Fruit fly (Drosophila melanogaster) whole organism, embryonic: Measurements from ENCODE around the gene CG42795.

Experiments
- CG10431 ChIP-seq: fragments of 200-800 bp; sonication (Bioruptor generic); optimal IDR thresholded peaks from 3 replicates; lab custom pipeline; 2018; ENCODE audit warnings: missing biosample characterization, mild to moderate bottlenecking, missing genetic modification characterization
- CG12104 ChIP-seq: fragments of 200-800 bp; sonication (Bioruptor generic); optimal IDR thresholded peaks from 3 replicates; lab custom pipeline; 2016; ENCODE audit warnings: missing biosample characterization, missing genetic modification characterization
- CG33557 ChIP-seq: fragments of 200-800 bp; sonication (Bioruptor generic); optimal IDR thresholded peaks from 2 replicates; lab custom pipeline; 2019; ENCODE audit warnings: missing biosample characterization, mild to moderate bottlenecking, missing genetic modification characterization, moderate library complexity
- CG7556 ChIP-seq: fragments of 200-800 bp; sonication (Bioruptor generic); optimal IDR thresholded peaks from 2 replicates; lab custom pipeline; 2017; ENCODE audit warnings: missing biosample characterization, mild to moderate bottlenecking, missing genetic modification characterization
- E2f2 ChIP-seq: fragments of 200-800 bp; sonication (Bioruptor generic); IDR thresholded peaks from 2 replicates; pipeline ENCODE4 v1.3.6; 2022; ENCODE audit warnings: missing biosample characterization, missing genetic modification characterization
- Opbp ChIP-seq: fragments of 200-800 bp; sonication (Bioruptor generic); IDR thresholded peaks from 3 replicates; pipeline ENCODE4 v1.3.6; 2022; ENCODE audit warnings: missing biosample characterization, missing genetic modification characterization; ENCODE audit not compliant: partially characterized antibody
- Pdp1 ChIP-seq, 2 experiments: fragments of 200-800 bp; sonication (Bioruptor generic); optimal IDR thresholded peaks; 3 replicates each; lab custom pipeline; 2016; ENCODE audit warnings: missing biosample characterization in 2 of 2, missing genetic modification characterization in 2 of 2, mild to moderate bottlenecking in 1 of 2, moderate library complexity in 1 of 2
- Ssrp ChIP-seq: fragments of 200-800 bp; sonication (Bioruptor generic); optimal IDR thresholded peaks from 2 replicates; lab custom pipeline; 2018; ENCODE audit warnings: missing biosample characterization, mild to moderate bottlenecking, missing genetic modification characterization, moderate library complexity
- Trl ChIP-seq, 3 experiments: fragments of >200 bp in 2 of 3; fragments of 200-800 bp in 1 of 3; sonication (Bioruptor generic) in 1 of 3; optimal IDR thresholded peaks; 2 replicates in 1 of 3; 3 replicates in 2 of 3; lab custom pipeline; 2016 to 2017; ENCODE audit warnings: missing biosample characterization in 1 of 3, missing genetic modification characterization in 1 of 3
- chif ChIP-seq, 2 experiments: fragments of 200-800 bp; sonication (Bioruptor generic); optimal IDR thresholded peaks; 3 replicates each; lab custom pipeline; 2016; ENCODE audit warnings: missing biosample characterization in 2 of 2, missing genetic modification characterization in 2 of 2
- chinmo ChIP-seq: fragments of 200-800 bp; sonication (Bioruptor generic); IDR thresholded peaks from 4 replicates; pipeline ENCODE4 v1.3.6; 2022; ENCODE audit warnings: missing biosample characterization, missing genetic modification characterization; ENCODE audit not compliant: partially characterized antibody
- corto ChIP-seq: fragments of 200-800 bp; sonication (Bioruptor generic); optimal IDR thresholded peaks from 2 replicates; lab custom pipeline; 2016; ENCODE audit warnings: missing biosample characterization, mild to moderate bottlenecking, missing genetic modification characterization, moderate library complexity
- nau ChIP-seq: fragments of 200-800 bp; sonication (Bioruptor generic); optimal IDR thresholded peaks from 3 replicates; lab custom pipeline; 2017; ENCODE audit warnings: missing biosample characterization, mild to moderate bottlenecking, missing genetic modification characterization, missing genetic modification reagents
- nmo ChIP-seq: fragments of 200-800 bp; sonication (Bioruptor generic); optimal IDR thresholded peaks from 2 replicates; lab custom pipeline; 2018; ENCODE audit warnings: missing biosample characterization, mild to moderate bottlenecking, missing genetic modification characterization, moderate library complexity
- unpg ChIP-seq: fragments of 200-800 bp; sonication (Bioruptor generic); optimal IDR thresholded peaks from 3 replicates; lab custom pipeline; 2018; ENCODE audit warnings: missing biosample characterization, mild to moderate bottlenecking, missing genetic modification characterization, moderate library complexity
- yki ChIP-seq: fragments of >200 bp; optimal IDR thresholded peaks from 3 replicates; lab custom pipeline; 2018

CG42795 gene

dm6 chr3R:10284169-10284568 is 58.7 kb downstream of the CG42795 start (continued):
- peak; percentile 16 for TF ChIP-seq nau (GFP tag; lab: Kevin White, UChicago)
- peak in 1 of 2 experiments; percentile 54 for TF ChIP-seq Pdp1 (GFP tag; optimal IDR thresholded peaks at IDR 0.05; lab: Kevin White, UChicago)
- 0 out of 3 replicates have a peak, but pooled peaks have one; percentile 7 for TF ChIP-seq Opbp (GFP tag; lab: Robert Waterston, UW)
- no peak for TF ChIP-seq unpg (GFP tag; lab: Kevin White, UChicago)
- no peak for TF ChIP-seq corto
- TF ChIP-seq Ssrp (tag; lab: Kevin White, UChicago): no peak
- no peak for TF ChIP-seq nmo (GFP tag; lab: Kevin White, UChicago)
- no peak for TF ChIP-seq yki (lab: Kevin White, UChicago)
- no peak for TF ChIP-seq E2f2 (GFP tag; lab: Robert Waterston, UW)
- TF ChIP-seq CG10431 (GFP tag; lab: Kevin White, UChicago): no peak
- TF ChIP-seq CG33557 (GFP tag; lab: Kevin White, UChicago): no peak
- TF ChIP-seq CG7556 (GFP tag; lab: Kevin White, UChicago): no peak
- TF ChIP-seq chinmo (GFP tag; lab: Robert Waterston, UW): 0 out of 4 replicates have a peak, but pooled peaks have one; percentile 43
- TF ChIP-seq Trl (optimal IDR thresholded peaks at IDR 0.05; lab: Kevin White, UChicago): peak; percentile 32 to 46
- TF ChIP-seq Trl (GFP tag; optimal IDR thresholded peaks at IDR 0.05; lab: Kevin White, UChicago): no peak
- TF ChIP-seq CG12104 (GFP tag; lab: Kevin White, UChicago): no peak
- TF ChIP-seq chif (GFP tag; optimal IDR thresholded peaks at IDR 0.05; lab: Kevin White, UChicago): no peak
- TF ChIP-seq, all 482 proteins: peak for 16
